Worm (Caenorhabditis elegans) whole organism, L2 larva: ENCODE data around the gene Y53C12A.7.

Source experiments
- C34F6.9 ChIP-seq: fragments of 150-350 bp; optimal IDR thresholded peaks from 2 replicates; lab custom pipeline; 2014; ENCODE audit warnings: missing biosample characterization, missing genetic modification characterization
- F13H6.1 ChIP-seq: sonication (generic microtip); optimal IDR thresholded peaks from 2 replicates; lab custom pipeline; 2016; ENCODE audit warnings: missing genetic modification characterization, missing compliant biosample characterization
- R02D3.7 ChIP-seq: fragments of 150-350 bp; optimal IDR thresholded peaks from 2 replicates; lab custom pipeline; 2014; ENCODE audit warnings: missing biosample characterization, missing genetic modification characterization
- Y55F3AM.14 ChIP-seq: fragments of 200-800 bp; sonication (Bioruptor generic); optimal IDR thresholded peaks from 2 replicates; lab custom pipeline; 2018; ENCODE audit warnings: mild to moderate bottlenecking, missing genetic modification characterization, missing compliant biosample characterization
- ZK546.5 ChIP-seq: sonication (generic microtip); optimal IDR thresholded peaks from 2 replicates; lab custom pipeline; 2017; ENCODE audit warnings: missing biosample characterization, missing genetic modification characterization
- alr-1 ChIP-seq: fragments of 150-350 bp; optimal IDR thresholded peaks from 2 replicates; lab custom pipeline; 2014; ENCODE audit warnings: missing biosample characterization, missing genetic modification characterization
- aly-2 ChIP-seq: fragments of 150-350 bp; optimal IDR thresholded peaks from 2 replicates; lab custom pipeline; 2014; ENCODE audit warnings: missing biosample characterization, missing genetic modification characterization
- ama-1 ChIP-seq: fragments of 150-350 bp; optimal IDR thresholded peaks from 2 replicates; lab custom pipeline; 2018; ENCODE audit warnings: inconsistent platforms
- blmp-1 ChIP-seq: sonication (generic microtip); optimal IDR thresholded peaks from 2 replicates; lab custom pipeline; 2017; ENCODE audit warnings: missing genetic modification characterization, mild to moderate bottlenecking, missing compliant biosample characterization, antibody characterized with exemption, moderate library complexity; ENCODE audit not compliant: insufficient read depth
- ceh-16 ChIP-seq: fragments of 150-350 bp; optimal IDR thresholded peaks from 2 replicates; lab custom pipeline; 2014; ENCODE audit warnings: missing biosample characterization, missing genetic modification characterization
- crh-2 ChIP-seq: sonication (generic microtip); optimal IDR thresholded peaks from 2 replicates; lab custom pipeline; 2017; ENCODE audit warnings: missing biosample characterization, missing genetic modification characterization
- dmd-4 ChIP-seq: sonication (generic microtip); optimal IDR thresholded peaks from 2 replicates; lab custom pipeline; 2017; ENCODE audit warnings: missing biosample characterization, missing genetic modification characterization
- egl-27 ChIP-seq: sonication (generic microtip); optimal IDR thresholded peaks from 3 replicates; lab custom pipeline; 2017; ENCODE audit warnings: missing biosample characterization, missing genetic modification reagents, missing genetic modification characterization
- elt-1 ChIP-seq: fragments of 150-350 bp; optimal IDR thresholded peaks from 2 replicates; lab custom pipeline; 2014; ENCODE audit warnings: missing biosample characterization, missing genetic modification characterization
- elt-3 ChIP-seq: sonication (generic microtip); optimal IDR thresholded peaks from 2 replicates; lab custom pipeline; 2017; ENCODE audit warnings: missing biosample characterization, missing genetic modification characterization
- fos-1 ChIP-seq: fragments of 150-350 bp; optimal IDR thresholded peaks from 2 replicates; lab custom pipeline; 2014; ENCODE audit warnings: missing biosample characterization, missing genetic modification characterization
- gmeb-1 ChIP-seq: fragments of 150-350 bp; optimal IDR thresholded peaks from 2 replicates; lab custom pipeline; 2014; ENCODE audit warnings: missing biosample characterization, missing genetic modification characterization
- lin-11 ChIP-seq: fragments of 150-350 bp; sonication (generic microtip); optimal IDR thresholded peaks from 2 replicates; lab custom pipeline; 2014; ENCODE audit warnings: missing biosample characterization, missing genetic modification characterization, inconsistent platforms, mixed read lengths
- lin-13 ChIP-seq: fragments of 150-350 bp; optimal IDR thresholded peaks from 2 replicates; lab custom pipeline; 2014; ENCODE audit warnings: missing biosample characterization, missing genetic modification reagents, missing genetic modification characterization
- lin-39 ChIP-seq: fragments of 150-350 bp; optimal IDR thresholded peaks from 2 replicates; lab custom pipeline; 2014; ENCODE audit warnings: missing biosample characterization, missing genetic modification reagents, missing genetic modification characterization
- lsy-2 ChIP-seq, 2 experiments: fragments of 150-350 bp in 1 of 2; sonication (generic microtip) in 1 of 2; optimal IDR thresholded peaks; 2 replicates each; lab custom pipeline; 2014 to 2017; ENCODE audit warnings: missing biosample characterization in 2 of 2, missing genetic modification characterization in 2 of 2
- mab-5 ChIP-seq: fragments of 150-350 bp; optimal IDR thresholded peaks from 2 replicates; lab custom pipeline; 2014; ENCODE audit warnings: missing biosample characterization, missing genetic modification characterization
- mbf-1 ChIP-seq: sonication (generic microtip); optimal IDR thresholded peaks from 2 replicates; lab custom pipeline; 2017; ENCODE audit warnings: missing biosample characterization, missing genetic modification characterization
- mdl-1 ChIP-seq, 2 experiments: fragments of 150-350 bp in 1 of 2; sonication (generic microtip) in 1 of 2; optimal IDR thresholded peaks; 2 replicates each; lab custom pipeline; 2017; ENCODE audit warnings: missing biosample characterization in 2 of 2, missing genetic modification characterization in 2 of 2
- nhr-10 ChIP-seq: sonication (generic microtip); optimal IDR thresholded peaks from 2 replicates; lab custom pipeline; 2017; ENCODE audit warnings: missing biosample characterization, missing genetic modification characterization
- nhr-11 ChIP-seq: fragments of 150-350 bp; optimal IDR thresholded peaks from 2 replicates; lab custom pipeline; 2014; ENCODE audit warnings: missing biosample characterization, missing genetic modification characterization
- nhr-12 ChIP-seq: fragments of 150-350 bp; optimal IDR thresholded peaks from 2 replicates; lab custom pipeline; 2014; ENCODE audit warnings: missing biosample characterization, missing genetic modification characterization
- nhr-129 ChIP-seq: fragments of 150-350 bp; optimal IDR thresholded peaks from 2 replicates; lab custom pipeline; 2014; ENCODE audit warnings: missing biosample characterization, missing genetic modification characterization
- nhr-21 ChIP-seq: fragments of 150-350 bp; optimal IDR thresholded peaks from 2 replicates; lab custom pipeline; 2014; ENCODE audit warnings: missing biosample characterization, missing genetic modification characterization
- nhr-23 ChIP-seq: fragments of 150-350 bp; optimal IDR thresholded peaks from 2 replicates; lab custom pipeline; 2014; ENCODE audit warnings: missing biosample characterization, missing genetic modification reagents, missing genetic modification characterization
- nhr-237 ChIP-seq: fragments of 150-350 bp; optimal IDR thresholded peaks from 2 replicates; lab custom pipeline; 2014; ENCODE audit warnings: missing biosample characterization, missing genetic modification characterization
- nhr-25 ChIP-seq: fragments of 150-350 bp; sonication (generic microtip); optimal IDR thresholded peaks from 3 replicates; lab custom pipeline; 2014; ENCODE audit warnings: missing biosample characterization, missing genetic modification characterization
- nhr-6 ChIP-seq: fragments of 150-350 bp; optimal IDR thresholded peaks from 2 replicates; lab custom pipeline; 2014; ENCODE audit warnings: missing biosample characterization, missing genetic modification characterization
- nhr-77 ChIP-seq: fragments of 150-350 bp; optimal IDR thresholded peaks from 2 replicates; lab custom pipeline; 2014; ENCODE audit warnings: missing biosample characterization, missing genetic modification characterization
- peb-1 ChIP-seq: fragments of 150-350 bp; optimal IDR thresholded peaks from 2 replicates; lab custom pipeline; 2014; ENCODE audit warnings: missing biosample characterization, missing genetic modification characterization
- sem-4 ChIP-seq: fragments of 150-350 bp; optimal IDR thresholded peaks from 2 replicates; lab custom pipeline; 2014; ENCODE audit warnings: missing biosample characterization, missing genetic modification reagents, missing genetic modification characterization
- skn-1 ChIP-seq: sonication (generic microtip); optimal IDR thresholded peaks from 2 replicates; lab custom pipeline; 2017; ENCODE audit warnings: missing biosample characterization, missing genetic modification characterization
- sma-3 ChIP-seq: sonication (generic microtip); optimal IDR thresholded peaks from 2 replicates; lab custom pipeline; 2016; ENCODE audit warnings: missing genetic modification reagents, missing genetic modification characterization, missing compliant biosample characterization
- sma-9 ChIP-seq, 2 experiments: fragments of 150-350 bp in 1 of 2; sonication (generic microtip) in 1 of 2; optimal IDR thresholded peaks; 2 replicates each; lab custom pipeline; 2014 to 2016; ENCODE audit warnings: missing genetic modification characterization in 2 of 2, mild to moderate bottlenecking in 1 of 2, missing biosample characterization in 1 of 2, missing compliant biosample characterization in 1 of 2, missing genetic modification reagents in 1 of 2, moderate library complexity in 1 of 2
- snpc-4 ChIP-seq: fragments of 150-350 bp; optimal IDR thresholded peaks from 2 replicates; lab custom pipeline; 2014; ENCODE audit warnings: missing biosample characterization, missing genetic modification characterization
- unc-55 ChIP-seq: fragments of 150-350 bp; sonication (generic microtip); optimal IDR thresholded peaks from 3 replicates; lab custom pipeline; 2014; ENCODE audit warnings: missing biosample characterization, missing genetic modification reagents, missing genetic modification characterization
- unc-62 ChIP-seq: fragments of 150-350 bp; optimal IDR thresholded peaks from 2 replicates; lab custom pipeline; 2014; ENCODE audit warnings: missing biosample characterization, missing genetic modification reagents, missing genetic modification characterization
- zag-1 ChIP-seq: fragments of 150-350 bp; optimal IDR thresholded peaks from 2 replicates; lab custom pipeline; 2014; ENCODE audit warnings: missing biosample characterization, missing genetic modification characterization
- ztf-1 ChIP-seq: fragments of 200-800 bp; sonication (Bioruptor generic); conservative IDR thresholded peaks from 2 replicates; pipeline ENCODE4 v1.3.6; 2022; ENCODE audit warnings: missing genetic modification characterization, missing compliant biosample characterization
- ztf-4 ChIP-seq: fragments of 150-350 bp; optimal IDR thresholded peaks from 2 replicates; lab custom pipeline; 2014; ENCODE audit warnings: missing biosample characterization, missing genetic modification characterization

Y53C12A.7 gene

ce11 chrII:9686663-9687193 is 13.6 kb upstream of the Y53C12A.7 start, which contains the start of gene ZK1320.9:
Gene ZK1320.9 (minus strand): TSS chrII:9686713.
- TF ChIP-seq fos-1 (peak; percentile 47), nhr-23 (tag; lab: Kevin White, UChicago) (no peak), lin-13 (GFP tag; lab: Kevin White, UChicago) (no peak), snpc-4 (tag; lab: Kevin White, UChicago) (no peak), nhr-129 (tag; lab: Kevin White, UChicago) (peak; percentile 34), lin-11 (no peak), gmeb-1 (peak; percentile 28), unc-55 (GFP tag; lab: Kevin White, UChicago) (peak; percentile 25), R02D3.7 (no peak), nhr-237 (no peak), nhr-10 (tag; lab: Kevin White, UChicago) (no peak), nhr-25 (no peak), mab-5 (tag; lab: Kevin White, UChicago) (no peak), zag-1 (tag; lab: Kevin White, UChicago) (no peak), nhr-6 (tag; lab: Kevin White, UChicago) (no peak), dmd-4 (tag; lab: Kevin White, UChicago) (no peak), nhr-11 (tag; lab: Kevin White, UChicago) (no peak), lsy-2 (tag; optimal IDR thresholded peaks at IDR 0.05; lab: Kevin White, UChicago) (peak in 1 of 2 experiments; percentile 46), blmp-1 (no peak), crh-2 (tag; lab: Kevin White, UChicago) (peak; percentile 8), C34F6.9 (tag; lab: Kevin White, UChicago) (peak; percentile 19), alr-1 (tag; lab: Kevin White, UChicago) (no peak), egl-27 (no peak), sma-9 (GFP tag; optimal IDR thresholded peaks at IDR 0.05; lab: Kevin White, UChicago) (peak; percentile 33), sma-9 (tag; optimal IDR thresholded peaks at IDR 0.05; lab: Kevin White, UChicago) (no peak), sma-3 (GFP tag; lab: Kevin White, UChicago) (no peak), ztf-1 (GFP tag; lab: Robert Waterston, UW) (no peak), mbf-1 (tag; lab: Kevin White, UChicago) (no peak), elt-1 (tag; lab: Kevin White, UChicago) (no peak), ZK546.5 (tag; lab: Kevin White, UChicago) (no peak), ceh-16 (no peak), elt-3 (tag; lab: Kevin White, UChicago) (no peak)

ce11 chrII:9690067-9690632 is 10.2 kb upstream of the Y53C12A.7 start:
- TF ChIP-seq zag-1 (tag; lab: Kevin White, UChicago) (no peak), unc-62 (GFP tag; lab: Kevin White, UChicago) (no peak), unc-55 (GFP tag; lab: Kevin White, UChicago) (no peak), aly-2 (tag; lab: Kevin White, UChicago) (no peak), ama-1 (lab: Kevin White, UChicago) (no peak), F13H6.1 (tag; lab: Kevin White, UChicago) (no peak), sma-9 (GFP tag; optimal IDR thresholded peaks at IDR 0.05; lab: Kevin White, UChicago) (peak; percentile 9), sma-9 (tag; optimal IDR thresholded peaks at IDR 0.05; lab: Kevin White, UChicago) (no peak), R02D3.7 (no peak), mdl-1 (tag; optimal IDR thresholded peaks at IDR 0.05; lab: Kevin White, UChicago) (no peak), Y55F3AM.14 (GFP tag; lab: Kevin White, UChicago) (no peak), ztf-4 (no peak), nhr-6 (tag; lab: Kevin White, UChicago) (no peak), lin-11 (no peak), blmp-1 (no peak), C34F6.9 (tag; lab: Kevin White, UChicago) (peak; percentile 21), lsy-2 (tag; optimal IDR thresholded peaks at IDR 0.05; lab: Kevin White, UChicago) (peak in 1 of 2 experiments; percentile 10), mab-5 (tag; lab: Kevin White, UChicago) (no peak), fos-1 (no peak), dmd-4 (tag; lab: Kevin White, UChicago) (no peak), nhr-11 (tag; lab: Kevin White, UChicago) (no peak), elt-1 (tag; lab: Kevin White, UChicago) (no peak), snpc-4 (tag; lab: Kevin White, UChicago) (no peak), nhr-12 (tag; lab: Kevin White, UChicago) (no peak), peb-1 (tag; lab: Kevin White, UChicago) (no peak), mbf-1 (tag; lab: Kevin White, UChicago) (no peak), crh-2 (tag; lab: Kevin White, UChicago) (peak; percentile 48), alr-1 (tag; lab: Kevin White, UChicago) (no peak), nhr-25 (no peak), nhr-23 (tag; lab: Kevin White, UChicago) (no peak), nhr-21 (no peak), gmeb-1 (no peak), nhr-10 (tag; lab: Kevin White, UChicago) (no peak), nhr-237 (no peak), lin-39 (tag; lab: Kevin White, UChicago) (no peak), skn-1 (tag; lab: Kevin White, UChicago) (no peak), egl-27 (peak; percentile 33), nhr-77 (no peak), lin-13 (GFP tag; lab: Kevin White, UChicago) (no peak), sma-3 (GFP tag; lab: Kevin White, UChicago) (no peak), sem-4 (tag; lab: Kevin White, UChicago) (no peak), ztf-1 (GFP tag; lab: Robert Waterston, UW) (no peak), nhr-129 (tag; lab: Kevin White, UChicago) (no peak)
